Fruit fly (Drosophila melanogaster) whole organism, embryonic: ENCODE measurements around the gene bmm.

Experiments
- ATbp ChIP-seq: fragments of 200-800 bp; sonication (Bioruptor generic); optimal IDR thresholded peaks from 2 replicates; lab custom pipeline; 2017; ENCODE audit warnings: missing biosample characterization, mild to moderate bottlenecking, missing genetic modification characterization, missing genetic modification reagents
- CG10147 ChIP-seq: fragments of 200-800 bp; sonication (Bioruptor generic); optimal IDR thresholded peaks from 2 replicates; lab custom pipeline; 2019; ENCODE audit warnings: missing biosample characterization, mild to moderate bottlenecking, missing genetic modification characterization, moderate library complexity
- CG10274 ChIP-seq: fragments of 200-800 bp; sonication (Bioruptor generic); optimal IDR thresholded peaks from 3 replicates; lab custom pipeline; 2017; ENCODE audit warnings: missing biosample characterization, mild to moderate bottlenecking, missing genetic modification characterization
- CG10543 ChIP-seq: fragments of 200-800 bp; sonication (Bioruptor generic); optimal IDR thresholded peaks from 3 replicates; lab custom pipeline; 2017; ENCODE audit warnings: missing biosample characterization, mild to moderate bottlenecking, missing genetic modification characterization, moderate library complexity
- CG11696 ChIP-seq: fragments of 200-800 bp; sonication (Bioruptor generic); IDR thresholded peaks from 2 replicates; pipeline ENCODE4 v1.3.6; 2022; ENCODE audit warnings: missing biosample characterization, missing genetic modification characterization
- CG13624 ChIP-seq: fragments of 200-800 bp; sonication (Bioruptor generic); optimal IDR thresholded peaks from 2 replicates; lab custom pipeline; 2016; ENCODE audit warnings: missing biosample characterization, missing genetic modification characterization
- CG16813 ChIP-seq: fragments of 200-800 bp; sonication (Bioruptor generic); IDR thresholded peaks from 3 replicates; pipeline ENCODE4 v1.3.6; 2022; ENCODE audit warnings: missing biosample characterization, missing genetic modification characterization; ENCODE audit not compliant: partially characterized antibody
- CG17912 ChIP-seq: fragments of 200-800 bp; sonication (Bioruptor generic); optimal IDR thresholded peaks from 2 replicates; lab custom pipeline; 2018; ENCODE audit warnings: missing biosample characterization, mild to moderate bottlenecking, missing genetic modification characterization
- CG1792 ChIP-seq: fragments of 200-800 bp; sonication (Bioruptor generic); optimal IDR thresholded peaks from 2 replicates; lab custom pipeline; 2016; ENCODE audit warnings: missing biosample characterization, missing genetic modification characterization
- CG18764 ChIP-seq: fragments of 200-800 bp; sonication (Bioruptor generic); optimal IDR thresholded peaks from 3 replicates; lab custom pipeline; 2016; ENCODE audit warnings: missing biosample characterization, missing genetic modification characterization
- CG2875 ChIP-seq: fragments of 200-800 bp; sonication (Bioruptor generic); optimal IDR thresholded peaks from 2 replicates; lab custom pipeline; 2017; ENCODE audit warnings: missing biosample characterization, mild to moderate bottlenecking, missing genetic modification characterization, missing genetic modification reagents
- CG31441 ChIP-seq: fragments of 200-800 bp; sonication (Bioruptor generic); IDR thresholded peaks from 2 replicates; pipeline ENCODE4 v1.3.6; 2022; ENCODE audit warnings: missing biosample characterization, missing genetic modification characterization
- CG32532 ChIP-seq: fragments of 200-800 bp; sonication (Bioruptor generic); IDR thresholded peaks from 2 replicates; pipeline ENCODE4 v1.3.6; 2022; ENCODE audit warnings: missing biosample characterization, missing genetic modification characterization
- CG3407 ChIP-seq: fragments of 200-800 bp; sonication (Bioruptor generic); optimal IDR thresholded peaks from 2 replicates; lab custom pipeline; 2018; ENCODE audit warnings: missing biosample characterization, mild to moderate bottlenecking, missing genetic modification characterization
- CG6175 ChIP-seq: fragments of 200-800 bp; sonication (Bioruptor generic); IDR thresholded peaks from 3 replicates; pipeline ENCODE4 v1.3.6; 2022; ENCODE audit warnings: missing biosample characterization, missing genetic modification characterization
- CG6813 ChIP-seq: fragments of 200-800 bp; sonication (Bioruptor generic); optimal IDR thresholded peaks from 2 replicates; lab custom pipeline; 2017; ENCODE audit warnings: missing biosample characterization, missing genetic modification characterization, mild to moderate bottlenecking, moderate library complexity, missing genetic modification reagents
- CG8359 ChIP-seq: fragments of 200-800 bp; sonication (Bioruptor generic); optimal IDR thresholded peaks from 2 replicates; lab custom pipeline; 2017; ENCODE audit warnings: missing biosample characterization, mild to moderate bottlenecking, missing genetic modification characterization, borderline replicate concordance
- CHES-1-like ChIP-seq: fragments of 200-800 bp; sonication (Bioruptor generic); optimal IDR thresholded peaks from 2 replicates; lab custom pipeline; 2016; ENCODE audit warnings: missing biosample characterization, missing genetic modification characterization
- D19B ChIP-seq: fragments of 200-800 bp; sonication (Bioruptor generic); optimal IDR thresholded peaks from 2 replicates; lab custom pipeline; 2017; ENCODE audit warnings: missing biosample characterization, mild to moderate bottlenecking, missing genetic modification characterization
- ERR ChIP-seq: fragments of 200-800 bp; sonication (Bioruptor generic); optimal IDR thresholded peaks from 2 replicates; lab custom pipeline; 2016; ENCODE audit warnings: missing biosample characterization, missing genetic modification characterization
- HHEX ChIP-seq: fragments of 200-800 bp; sonication (Bioruptor generic); optimal IDR thresholded peaks from 3 replicates; lab custom pipeline; 2017; ENCODE audit warnings: missing biosample characterization, mild to moderate bottlenecking, missing genetic modification characterization, missing genetic modification reagents
- HLHmδ ChIP-seq: fragments of 200-800 bp; sonication (Bioruptor generic); optimal IDR thresholded peaks from 2 replicates; lab custom pipeline; 2018; ENCODE audit warnings: missing biosample characterization, mild to moderate bottlenecking, missing genetic modification characterization, moderate library complexity
- Hey ChIP-seq: fragments of 200-800 bp; sonication (Bioruptor generic); optimal IDR thresholded peaks from 3 replicates; lab custom pipeline; 2018; ENCODE audit warnings: missing biosample characterization, mild to moderate bottlenecking, missing genetic modification characterization
- HmgD ChIP-seq: fragments of 200-800 bp; sonication (Bioruptor generic); optimal IDR thresholded peaks from 3 replicates; lab custom pipeline; 2016; ENCODE audit warnings: missing biosample characterization, missing genetic modification characterization
- Myb ChIP-seq: fragments of 200-800 bp; sonication (Bioruptor generic); optimal IDR thresholded peaks from 2 replicates; lab custom pipeline; 2016; ENCODE audit warnings: missing biosample characterization, missing genetic modification characterization
- Nf-YA ChIP-seq: fragments of 200-800 bp; sonication (Bioruptor generic); IDR thresholded peaks from 2 replicates; pipeline ENCODE4 v1.3.6; 2022; ENCODE audit warnings: missing biosample characterization, missing genetic modification characterization
- Optix ChIP-seq: fragments of 200-800 bp; sonication (Bioruptor generic); IDR thresholded peaks from 3 replicates; pipeline ENCODE4 v1.3.6; 2022; ENCODE audit warnings: missing biosample characterization, missing genetic modification characterization
- Pdp1 ChIP-seq, 2 experiments: fragments of 200-800 bp; sonication (Bioruptor generic); optimal IDR thresholded peaks; 3 replicates each; lab custom pipeline; 2016; ENCODE audit warnings: missing biosample characterization in 2 of 2, missing genetic modification characterization in 2 of 2, mild to moderate bottlenecking in 1 of 2, moderate library complexity in 1 of 2
- Ptx1 ChIP-seq: fragments of 200-800 bp; sonication (Bioruptor generic); IDR thresholded peaks from 2 replicates; pipeline ENCODE4 v1.3.6; 2022; ENCODE audit warnings: missing biosample characterization, missing genetic modification characterization
- Sin3A ChIP-seq: fragments of >200 bp; optimal IDR thresholded peaks from 2 replicates; lab custom pipeline; 2018
- Xbp1 ChIP-seq: fragments of 200-800 bp; sonication (Bioruptor generic); optimal IDR thresholded peaks from 3 replicates; lab custom pipeline; 2016; ENCODE audit warnings: missing biosample characterization, mild to moderate bottlenecking, missing genetic modification characterization
- az2 ChIP-seq: fragments of 200-800 bp; sonication (Bioruptor generic); optimal IDR thresholded peaks from 3 replicates; lab custom pipeline; 2016; ENCODE audit warnings: missing biosample characterization, missing genetic modification characterization
- bcd ChIP-seq: fragments of 200-800 bp; sonication (Bioruptor generic); optimal IDR thresholded peaks from 2 replicates; lab custom pipeline; 2017; ENCODE audit warnings: missing biosample characterization, mild to moderate bottlenecking, missing genetic modification characterization
- chinmo ChIP-seq: fragments of 200-800 bp; sonication (Bioruptor generic); IDR thresholded peaks from 4 replicates; pipeline ENCODE4 v1.3.6; 2022; ENCODE audit warnings: missing biosample characterization, missing genetic modification characterization; ENCODE audit not compliant: partially characterized antibody
- chn ChIP-seq: fragments of 200-800 bp; sonication (Bioruptor generic); optimal IDR thresholded peaks from 2 replicates; lab custom pipeline; 2016; ENCODE audit warnings: missing biosample characterization, missing genetic modification characterization
- crc ChIP-seq: fragments of 200-800 bp; sonication (Bioruptor generic); optimal IDR thresholded peaks from 2 replicates; lab custom pipeline; 2016; ENCODE audit warnings: missing biosample characterization, missing genetic modification characterization
- dan ChIP-seq: fragments of 200-800 bp; sonication (Bioruptor generic); IDR thresholded peaks from 2 replicates; pipeline ENCODE4 v1.3.6; 2022; ENCODE audit warnings: missing biosample characterization, missing genetic modification characterization
- dm ChIP-seq: fragments of 200-800 bp; sonication (Bioruptor generic); optimal IDR thresholded peaks from 3 replicates; lab custom pipeline; 2016; ENCODE audit warnings: missing biosample characterization, missing genetic modification characterization
- gcm2 ChIP-seq: fragments of 200-800 bp; sonication (Bioruptor generic); optimal IDR thresholded peaks from 2 replicates; lab custom pipeline; 2016; ENCODE audit warnings: missing biosample characterization, missing genetic modification characterization
- ham ChIP-seq: fragments of 200-800 bp; sonication (Bioruptor generic); IDR thresholded peaks from 2 replicates; pipeline ENCODE4 v1.3.6; 2022; ENCODE audit warnings: missing biosample characterization, missing genetic modification characterization
- hth ChIP-seq: fragments of >200 bp; optimal IDR thresholded peaks from 2 replicates; lab custom pipeline; 2017; ENCODE audit warnings: inconsistent platforms
- jumu ChIP-seq: fragments of 200-800 bp; sonication (Bioruptor generic); optimal IDR thresholded peaks from 3 replicates; lab custom pipeline; 2016; ENCODE audit warnings: missing biosample characterization, missing genetic modification characterization
- lbe ChIP-seq: fragments of 200-800 bp; sonication (Bioruptor generic); optimal IDR thresholded peaks from 2 replicates; lab custom pipeline; 2016; ENCODE audit warnings: missing biosample characterization, mild to moderate bottlenecking, missing genetic modification characterization
- pho ChIP-seq: fragments of 200-800 bp; sonication (Bioruptor generic); optimal IDR thresholded peaks from 2 replicates; lab custom pipeline; 2016; ENCODE audit warnings: missing biosample characterization, missing genetic modification characterization
- pum ChIP-seq: fragments of 200-800 bp; sonication (Bioruptor generic); optimal IDR thresholded peaks from 2 replicates; lab custom pipeline; 2016; ENCODE audit warnings: missing biosample characterization, missing genetic modification characterization
- run ChIP-seq: fragments of 200-800 bp; sonication (Bioruptor generic); optimal IDR thresholded peaks from 3 replicates; lab custom pipeline; 2018; ENCODE audit warnings: missing biosample characterization, mild to moderate bottlenecking, missing genetic modification characterization
- sd ChIP-seq: fragments of 200-800 bp; sonication (Bioruptor generic); optimal IDR thresholded peaks from 3 replicates; lab custom pipeline; 2018; ENCODE audit warnings: missing biosample characterization, mild to moderate bottlenecking, missing genetic modification characterization, moderate library complexity
- sna ChIP-seq: fragments of 200-800 bp; sonication (Bioruptor generic); IDR thresholded peaks from 2 replicates; pipeline ENCODE4 v1.3.6; 2022; ENCODE audit warnings: missing biosample characterization, missing genetic modification characterization; ENCODE audit not compliant: partially characterized antibody
- tll ChIP-seq, 2 experiments: fragments of 200-800 bp in 1 of 2; fragments of >200 bp in 1 of 2; sonication (Bioruptor generic) in 1 of 2; optimal IDR thresholded peaks; 2 replicates each; lab custom pipeline; 2017 to 2019; ENCODE audit warnings: missing biosample characterization in 2 of 2, missing genetic modification characterization in 2 of 2, mild to moderate bottlenecking in 1 of 2, moderate library complexity in 1 of 2
- ttk ChIP-seq: fragments of 200-800 bp; sonication (Bioruptor generic); IDR thresholded peaks from 2 replicates; pipeline ENCODE4 v2.1.2; 2022; ENCODE audit warnings: missing biosample characterization, missing genetic modification characterization
- tx ChIP-seq: fragments of 200-800 bp; sonication (Bioruptor generic); optimal IDR thresholded peaks from 2 replicates; lab custom pipeline; 2016; ENCODE audit warnings: missing biosample characterization, missing genetic modification characterization
- vfl ChIP-seq: fragments of 200-800 bp; sonication (Bioruptor generic); optimal IDR thresholded peaks from 2 replicates; lab custom pipeline; 2016; ENCODE audit warnings: missing biosample characterization, missing genetic modification characterization

bmm gene

dm6 chr3L:14780187-14780586 lies 6.0 kb downstream of the bmm start (continued):
- TF ChIP-seq CG8359 (GFP tag; lab: Kevin White, UChicago), result peak; percentile 54
- no peak for TF ChIP-seq Pdp1 (GFP tag; optimal IDR thresholded peaks at IDR 0.05; lab: Kevin White, UChicago)
- no peak for TF ChIP-seq Optix (GFP tag; lab: Robert Waterston, UW)
- TF ChIP-seq tx (GFP tag; lab: Kevin White, UChicago), result no peak
- no peak for TF ChIP-seq az2 (GFP tag; lab: Kevin White, UChicago)
- no peak for TF ChIP-seq hth
- no peak for TF ChIP-seq CG18764 (GFP tag; lab: Kevin White, UChicago)
- peak; percentile 40 for TF ChIP-seq gcm2 (GFP tag; lab: Kevin White, UChicago)
- no peak for TF ChIP-seq pho
- no peak for TF ChIP-seq sna (GFP tag; lab: Robert Waterston, UW)
- TF ChIP-seq dm (GFP tag; lab: Kevin White, UChicago), result no peak
- TF ChIP-seq chn (GFP tag; lab: Kevin White, UChicago), result no peak
- TF ChIP-seq CG16813 (GFP tag; lab: Robert Waterston, UW), result no peak
- TF ChIP-seq Xbp1, result no peak
- TF ChIP-seq ERR (GFP tag; lab: Kevin White, UChicago), result no peak
- no peak for TF ChIP-seq lbe (GFP tag; lab: Kevin White, UChicago)
- TF ChIP-seq CG13624 (GFP tag; lab: Kevin White, UChicago), result no peak
- peak; percentile 64 for TF ChIP-seq CG6813 (GFP tag; lab: Kevin White, UChicago)
- TF ChIP-seq Ptx1 (GFP tag; lab: Robert Waterston, UW), result no peak
- peak; percentile 20 for TF ChIP-seq CHES-1-like (GFP tag; lab: Kevin White, UChicago)
- TF ChIP-seq ttk (GFP tag; lab: Robert Waterston, UW), result no peak
- TF ChIP-seq chinmo, result 0 out of 4 replicates have a peak, but pooled peaks have one; percentile 17
- TF ChIP-seq crc (GFP tag; lab: Kevin White, UChicago), result no peak
- TF ChIP-seq CG10543, result no peak
- peak; percentile 74 for TF ChIP-seq ATbp (GFP tag; lab: Kevin White, UChicago)
- no peak for TF ChIP-seq HmgD
- TF ChIP-seq pum (GFP tag; lab: Kevin White, UChicago), result no peak
- no peak for TF ChIP-seq jumu (GFP tag; lab: Kevin White, UChicago)
- no peak for TF ChIP-seq vfl (GFP tag; lab: Kevin White, UChicago)
- TF ChIP-seq CG31441 (GFP tag; lab: Robert Waterston, UW), result no peak
- TF ChIP-seq HHEX (GFP tag; lab: Kevin White, UChicago), result peak; percentile 40
- TF ChIP-seq CG17912 (GFP tag; lab: Kevin White, UChicago), result peak; percentile 51
- no peak for TF ChIP-seq sd (tag; lab: Kevin White, UChicago)
- no peak for TF ChIP-seq D19B
- peak; percentile 9; the same call in 1 of the 2 replicates for TF ChIP-seq CG32532 (GFP tag; lab: Robert Waterston, UW)
- no peak for TF ChIP-seq Sin3A (lab: Kevin White, UChicago)
- TF ChIP-seq HLHmδ (GFP tag; lab: Kevin White, UChicago), result peak; percentile 49
- TF ChIP-seq CG10147 (GFP tag; lab: Kevin White, UChicago), result no peak
- TF ChIP-seq CG10274 (GFP tag; lab: Kevin White, UChicago), result no peak
- TF ChIP-seq tll (GFP tag; optimal IDR thresholded peaks at IDR 0.05; lab: Kevin White, UChicago), result no peak
- peak; percentile 76 for TF ChIP-seq CG3407 (GFP tag; lab: Kevin White, UChicago)
- TF ChIP-seq CG1792 (GFP tag; lab: Kevin White, UChicago), result no peak
- TF ChIP-seq ham (GFP tag; lab: Robert Waterston, UW), result no peak
- TF ChIP-seq dan (GFP tag; lab: Robert Waterston, UW), result no peak
- TF ChIP-seq CG6175 (GFP tag; lab: Robert Waterston, UW), result no peak
- TF ChIP-seq Nf-YA, result no peak
- no peak for TF ChIP-seq run
- peak; percentile 10 for TF ChIP-seq bcd (GFP tag; lab: Kevin White, UChicago)
- no peak for TF ChIP-seq CG11696
- no peak for TF ChIP-seq Myb (GFP tag; lab: Kevin White, UChicago)
- peak; percentile 38 for TF ChIP-seq Hey (tag; lab: Kevin White, UChicago)
- peak; percentile 38 for TF ChIP-seq CG2875 (GFP tag; lab: Kevin White, UChicago)
